Worm (Caenorhabditis elegans): Measurements from ENCODE around the gene B0228.7.

- TF ChIP-seq lin-13 (GFP tag; optimal IDR thresholded peaks at IDR 0.05) (no peak), tbx-2 (tag; optimal IDR thresholded peaks at IDR 0.05) (no peak), unc-62 (GFP tag; optimal IDR thresholded peaks at IDR 0.05) (no peak), zip-4 (GFP tag; optimal IDR thresholded peaks at IDR 0.05) (no peak), sptf-1 (tag; optimal IDR thresholded peaks at IDR 0.05) (no peak), ces-1 (GFP tag; optimal IDR thresholded peaks at IDR 0.05) (no peak), nhr-11 (tag; optimal IDR thresholded peaks at IDR 0.05) (no peak), ztf-11 (tag; optimal IDR thresholded peaks at IDR 0.05) (no peak), C04F5.9 (tag; optimal IDR thresholded peaks at IDR 0.05) (no peak), pqm-1 (tag; optimal IDR thresholded peaks at IDR 0.05) (no peak), nhr-77 (tag; optimal IDR thresholded peaks at IDR 0.05) (no peak)
These were observed 22.1 kb downstream of the B0228.7 start for ce11 chrII:7736725-7737124.
